Fruit fly (Drosophila melanogaster) whole organism, adult: ENCODE results near the gene CG4080.

ENCODE experiments used
- CG11617 ChIP-seq: fragments of 200-800 bp; sonication (Bioruptor generic); optimal IDR thresholded peaks from 2 replicates; lab custom pipeline; 2017; ENCODE audit warnings: mild to moderate bottlenecking, missing biosample characterization, missing genetic modification reagents, missing genetic modification characterization
- cnc ChIP-seq, 2 experiments: fragments of >200 bp; optimal IDR thresholded peaks; 2 replicates each; lab custom pipeline; 2017

DNA sequence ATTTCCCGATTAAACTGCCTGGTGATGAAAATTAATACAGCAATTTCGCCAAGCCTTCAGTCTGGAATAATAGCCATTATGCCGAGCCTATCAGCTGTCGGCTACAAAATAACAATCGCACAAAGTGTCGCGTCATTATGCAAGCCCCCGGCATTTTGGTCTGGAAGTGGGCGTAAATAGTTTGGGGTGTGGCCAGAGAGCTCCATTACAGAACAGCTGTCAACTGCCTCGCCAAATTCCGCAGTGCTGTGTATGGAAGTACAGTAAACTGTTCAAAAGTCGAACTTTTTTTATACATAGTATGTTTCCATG lies 21.7 kb upstream of the CG4080 start:
- TF ChIP-seq CG11617 (GFP tag; lab: Kevin White, UChicago), result no peak
- peak; percentile 71 to 73 for TF ChIP-seq cnc (optimal IDR thresholded peaks at IDR 0.05; lab: Kevin White, UChicago)
